Worm (Caenorhabditis elegans) whole organism, early embryonic: Measurements from ENCODE around the gene Y50E8A.12.

Experiments
- B0310.2 ChIP-seq: sonication (generic microtip); optimal IDR thresholded peaks from 2 replicates; lab custom pipeline; 2016; ENCODE audit warnings: mild to moderate bottlenecking, missing genetic modification characterization, missing compliant biosample characterization
- ets-7 ChIP-seq: sonication (generic microtip); optimal IDR thresholded peaks from 2 replicates; lab custom pipeline; 2016; ENCODE audit warnings: missing genotype, missing genetic modification characterization, missing compliant biosample characterization
- sea-1 ChIP-seq: fragments of 200-800 bp; sonication (Bioruptor generic); conservative IDR thresholded peaks from 2 replicates; pipeline ENCODE4 v1.3.6; 2022; ENCODE audit warnings: missing genetic modification characterization, missing compliant biosample characterization
- tbx-11 ChIP-seq: fragments of 200-800 bp; sonication (Bioruptor generic); IDR thresholded peaks from 2 replicates; pipeline ENCODE4 v1.3.6; 2022; ENCODE audit warnings: missing genetic modification characterization, missing compliant biosample characterization

- no peak for TF ChIP-seq tbx-11
- no peak for TF ChIP-seq sea-1 (GFP tag; lab: Robert Waterston, UW)
- no peak for TF ChIP-seq B0310.2 (tag; lab: Kevin White, UChicago)
- TF ChIP-seq ets-7 (tag; lab: Kevin White, UChicago): no peak
Measured at ce11 chrV:14791703-14792102, 7.7 kb upstream of the Y50E8A.12 start.
